Worm (Caenorhabditis elegans): ENCODE data around the gene F23G4.1.

The F23G4.1 gene

DNA sequence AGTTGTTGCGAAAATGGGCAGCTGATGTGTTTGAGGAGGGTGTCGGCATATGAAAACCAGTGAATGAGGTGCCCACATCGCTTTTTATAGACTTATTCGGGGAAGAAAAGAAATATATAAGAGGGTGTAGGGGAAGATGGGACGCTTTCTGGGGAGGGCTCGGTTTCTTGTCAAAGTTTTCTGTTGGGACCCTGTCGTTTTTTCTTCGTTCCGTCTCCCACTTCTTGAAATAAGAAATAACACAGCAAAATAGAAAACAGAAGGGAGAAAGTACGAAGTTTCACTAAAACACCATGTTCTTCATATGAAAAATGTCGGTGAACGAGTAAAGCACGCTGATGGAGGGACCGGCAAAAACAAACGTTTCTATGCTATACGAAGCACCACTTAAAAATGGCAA is 33.4 kb downstream of the F23G4.1 start, which contains the start of gene dop-3:
Gene dop-3, minus strand, starts transcription at position 101 of the 400 bp plus-strand sequence.
- TF ChIP-seq nhr-11 (tag; optimal IDR thresholded peaks at IDR 0.05): no peak
- TF ChIP-seq elt-1 (tag; optimal IDR thresholded peaks at IDR 0.05): no peak

- TF ChIP-seq zag-1 (tag; optimal IDR thresholded peaks at IDR 0.05): no peak
- TF ChIP-seq gmeb-1 (tag; optimal IDR thresholded peaks at IDR 0.05): no peak
- no peak for TF ChIP-seq nhr-12 (tag; optimal IDR thresholded peaks at IDR 0.05)
- TF ChIP-seq nhr-6 (tag; optimal IDR thresholded peaks at IDR 0.05): no peak
- no peak for TF ChIP-seq aly-2 (tag; optimal IDR thresholded peaks at IDR 0.05)
- TF ChIP-seq ztf-1 (GFP tag; conservative IDR thresholded peaks at IDR 0.05): no peak
- no peak for TF ChIP-seq skn-1 (tag; optimal IDR thresholded peaks at IDR 0.05)
- TF ChIP-seq lin-39 (tag; optimal IDR thresholded peaks at IDR 0.05): no peak
- no peak for TF ChIP-seq sma-3 (GFP tag; optimal IDR thresholded peaks at IDR 0.05)
- TF ChIP-seq sem-4 (tag; optimal IDR thresholded peaks at IDR 0.05): no peak
- no peak for TF ChIP-seq unc-62 (GFP tag; optimal IDR thresholded peaks at IDR 0.05)
- no peak for TF ChIP-seq dmd-4 (tag; optimal IDR thresholded peaks at IDR 0.05)
- no peak for TF ChIP-seq egl-27 (tag; optimal IDR thresholded peaks at IDR 0.05)
- TF ChIP-seq mdl-1 (tag; optimal IDR thresholded peaks at IDR 0.05): no peak
- TF ChIP-seq ztf-11 (tag; optimal IDR thresholded peaks at IDR 0.05): no peak
- no peak for TF ChIP-seq crh-2 (tag; optimal IDR thresholded peaks at IDR 0.05)
- TF ChIP-seq unc-39 (tag; optimal IDR thresholded peaks at IDR 0.05): no peak
- no peak for TF ChIP-seq nhr-21 (tag; optimal IDR thresholded peaks at IDR 0.05)
Measured at ce11 chrX:6562378-6562856, 40.6 kb downstream of the F23G4.1 start, which contains the start of gene aaim-1. Gene aaim-1, minus strand, starts transcription at chrX:6562428.

- TF ChIP-seq ztf-11 (tag; optimal IDR thresholded peaks at IDR 0.05) (no peak), alr-1 (tag; optimal IDR thresholded peaks at IDR 0.05) (no peak), nhr-77 (tag; optimal IDR thresholded peaks at IDR 0.05) (no peak), ZK546.5 (tag; optimal IDR thresholded peaks at IDR 0.05) (no peak), nhr-237 (tag; optimal IDR thresholded peaks at IDR 0.05) (no peak), lin-39 (tag; optimal IDR thresholded peaks at IDR 0.05) (no peak), ceh-16 (tag; optimal IDR thresholded peaks at IDR 0.05) (no peak), ceh-82 (tag; optimal IDR thresholded peaks at IDR 0.05) (no peak), C34F6.9 (tag; optimal IDR thresholded peaks at IDR 0.05) (no peak), ztf-4 (tag; optimal IDR thresholded peaks at IDR 0.05) (no peak), lin-13 (GFP tag; optimal IDR thresholded peaks at IDR 0.05) (no peak), crh-2 (tag; optimal IDR thresholded peaks at IDR 0.05) (no peak), F13H6.1 (tag; optimal IDR thresholded peaks at IDR 0.05) (no peak), snpc-4 (tag; optimal IDR thresholded peaks at IDR 0.05) (no peak), unc-39 (tag; optimal IDR thresholded peaks at IDR 0.05) (no peak), lsy-2 (tag; optimal IDR thresholded peaks at IDR 0.05) (no peak), mab-5 (tag; optimal IDR thresholded peaks at IDR 0.05) (no peak), sma-3 (GFP tag; optimal IDR thresholded peaks at IDR 0.05) (no peak), ama-1 (optimal IDR thresholded peaks at IDR 0.05) (no peak)
Measured at ce11 chrX:6560495-6560894, 42.5 kb downstream of the F23G4.1 start.

- TF ChIP-seq ztf-1 (GFP tag; conservative IDR thresholded peaks at IDR 0.05) (no peak), mbf-1 (tag; optimal IDR thresholded peaks at IDR 0.05) (no peak), nhr-11 (tag; optimal IDR thresholded peaks at IDR 0.05) (no peak), peb-1 (tag; optimal IDR thresholded peaks at IDR 0.05) (no peak), alr-1 (tag; optimal IDR thresholded peaks at IDR 0.05) (no peak), zag-1 (tag; optimal IDR thresholded peaks at IDR 0.05) (no peak)
Measured at ce11 chrX:6553634-6554033, 49.4 kb downstream of the F23G4.1 start.

DNA sequence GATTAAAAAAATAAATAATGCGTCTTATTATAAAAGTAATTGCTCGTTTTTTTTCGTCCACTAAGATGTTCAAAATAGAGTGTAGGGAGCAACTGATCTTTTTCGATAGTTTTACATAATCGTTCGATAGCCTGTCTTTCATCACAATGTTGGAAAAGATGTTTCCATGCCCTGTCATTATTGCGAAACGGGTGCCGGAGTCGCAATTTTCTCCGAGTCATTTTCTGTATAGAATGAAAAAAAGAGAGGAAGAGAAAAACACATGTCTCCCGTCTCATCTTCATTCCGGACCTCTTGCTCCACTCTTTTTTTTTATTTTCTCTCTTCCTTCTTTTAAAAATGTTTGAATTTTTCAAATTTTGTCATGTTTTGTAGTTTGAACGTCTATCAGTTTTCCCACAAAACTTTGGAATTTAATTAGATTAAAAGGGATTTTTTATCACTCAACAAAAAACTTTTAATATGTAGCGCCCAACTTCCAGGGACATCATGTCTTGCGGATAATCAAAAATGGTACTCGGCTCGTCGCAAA is 50.1 kb downstream of the F23G4.1 start, which contains the start of gene svh-2:
Gene svh-2, plus strand, starts transcription at position 482 of the 532 bp plus-strand sequence.
- TF ChIP-seq unc-62 (GFP tag; optimal IDR thresholded peaks at IDR 0.05) (no peak), alr-1 (tag; optimal IDR thresholded peaks at IDR 0.05) (no peak), blmp-1 (tag; optimal IDR thresholded peaks at IDR 0.05; ENCODE audit: insufficient read depth) (no peak), ceh-16 (tag; optimal IDR thresholded peaks at IDR 0.05) (no peak), unc-55 (GFP tag; optimal IDR thresholded peaks at IDR 0.05) (peak; percentile 11), C34F6.9 (tag; optimal IDR thresholded peaks at IDR 0.05) (peak; percentile 22), nhr-129 (tag; optimal IDR thresholded peaks at IDR 0.05) (peak; percentile 5), nhr-12 (tag; optimal IDR thresholded peaks at IDR 0.05) (no peak)
